Worm (Caenorhabditis elegans): ENCODE results near the gene Y57G11C.33.

DNA sequence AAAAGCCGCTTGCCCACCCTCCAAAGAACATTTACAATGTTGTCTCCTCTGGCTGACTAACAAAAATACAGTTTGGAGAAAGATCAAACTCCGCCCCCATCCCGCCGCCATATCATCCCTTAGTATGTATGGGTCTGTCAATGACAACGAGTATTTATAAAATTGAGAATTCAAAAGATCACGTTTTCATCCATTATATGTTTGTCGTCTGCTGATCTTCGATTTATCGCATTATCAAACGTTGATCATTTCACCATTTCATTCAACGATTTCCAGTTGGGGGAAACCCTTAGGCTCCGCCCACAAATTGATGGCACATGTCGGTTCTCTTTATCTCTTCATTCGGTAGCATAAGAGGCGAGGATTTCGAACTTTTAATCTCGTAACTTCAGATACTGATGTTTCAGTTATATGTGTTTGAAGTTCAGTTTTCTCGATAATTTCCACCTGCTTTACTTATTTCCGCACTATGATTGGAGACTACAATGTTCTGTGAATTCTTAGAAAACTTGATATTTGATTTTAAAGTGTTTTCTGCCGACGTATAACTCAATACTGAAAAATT, 42.6 kb upstream of the Y57G11C.33 start:
- TF ChIP-seq lin-39 (tag; optimal IDR thresholded peaks at IDR 0.05): no peak
- TF ChIP-seq hif-1 (tag; optimal IDR thresholded peaks at IDR 0.05): peak in 1 of 2 experiments; percentile 41
- TF ChIP-seq ama-1 (optimal IDR thresholded peaks at IDR 0.05): peak; percentile 11
- TF ChIP-seq lsy-2 (tag; optimal IDR thresholded peaks at IDR 0.05): no peak
- no peak for TF ChIP-seq fos-1 (tag; optimal IDR thresholded peaks at IDR 0.05)
- no peak for TF ChIP-seq lin-13 (GFP tag; optimal IDR thresholded peaks at IDR 0.05)
- no peak for TF ChIP-seq nhr-76 (tag; optimal IDR thresholded peaks at IDR 0.05)
- TF ChIP-seq daf-16 (GFP tag; optimal IDR thresholded peaks at IDR 0.05): no peak
- no peak for TF ChIP-seq daf-16 (tag; optimal IDR thresholded peaks at IDR 0.05)
- TF ChIP-seq Y105C5A.15 (GFP tag; IDR thresholded peaks at IDR 0.05): no peak
- no peak for TF ChIP-seq dmd-9 (GFP tag; IDR thresholded peaks at IDR 0.05)
- TF ChIP-seq zag-1 (tag; optimal IDR thresholded peaks at IDR 0.05): no peak

Measured in whole organism, L4 larva.